Worm (Caenorhabditis elegans): ENCODE results near the gene mec-9.

mec-9 gene

DNA sequence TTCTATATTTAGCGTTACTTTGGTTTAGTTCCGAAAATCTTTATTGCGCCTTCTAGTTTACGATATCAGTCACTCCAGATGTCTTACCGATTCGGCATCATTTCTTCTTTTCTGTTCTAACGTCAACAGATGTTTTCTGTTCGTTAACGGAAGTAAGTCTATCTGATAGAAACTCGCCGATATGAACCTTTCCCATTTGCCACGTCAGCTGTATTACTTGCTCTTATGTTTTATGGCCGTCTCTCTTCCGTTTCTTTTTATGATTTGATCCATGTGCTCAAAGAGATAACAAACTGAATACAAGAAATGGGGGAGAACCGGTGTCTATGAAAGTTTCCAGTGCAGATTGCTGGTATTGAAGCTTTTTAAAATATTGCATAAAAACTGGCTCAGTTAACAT is 35.5 kb downstream of the mec-9 start, which contains the start of gene srab-26:
srab-26 (minus strand) TSS at position 101 of the 400 bp plus-strand sequence.
- TF ChIP-seq lin-54 (GFP tag; optimal IDR thresholded peaks at IDR 0.05) (no peak), lsl-1 (GFP tag; optimal IDR thresholded peaks at IDR 0.05) (no peak), attf-3 (GFP tag; conservative IDR thresholded peaks at IDR 0.05) (no peak), ZK185.1 (tag; optimal IDR thresholded peaks at IDR 0.05; ENCODE audit: poor library complexity, severe bottlenecking) (no peak)

DNA sequence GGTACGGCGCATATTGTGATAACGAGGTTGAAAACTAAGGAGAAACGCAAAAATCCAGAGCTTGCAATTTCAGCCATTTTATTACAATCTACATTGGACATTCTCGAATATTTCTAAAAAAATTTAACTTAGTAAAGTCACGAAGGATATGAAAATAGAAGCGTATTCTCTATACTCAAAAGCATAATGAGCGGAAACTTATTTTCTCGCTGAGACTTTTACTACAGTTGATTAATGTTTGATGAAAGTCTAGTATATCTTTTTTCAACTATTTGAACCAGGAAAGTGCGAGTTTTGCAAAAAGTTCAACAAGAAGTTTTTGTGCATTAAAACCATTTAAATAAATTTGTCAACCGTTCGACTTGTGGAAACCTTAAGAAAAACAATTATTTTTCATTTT is 43.6 kb downstream of the mec-9 start, which contains the start of gene srab-18:
srab-18 (minus strand) TSS at position 101 of the 400 bp plus-strand sequence.
- TF ChIP-seq F57A8.1 (GFP tag; optimal IDR thresholded peaks at IDR 0.05): no peak
- no peak for TF ChIP-seq repo-1 (tag; optimal IDR thresholded peaks at IDR 0.05)
- TF ChIP-seq F55B11.4 (tag; optimal IDR thresholded peaks at IDR 0.05; ENCODE audit: borderline replicate concordance, insufficient read depth): no peak
- TF ChIP-seq attf-3 (GFP tag; conservative IDR thresholded peaks at IDR 0.05): no peak
- TF ChIP-seq ztf-25 (GFP tag; IDR thresholded peaks at IDR 0.05): no peak
- TF ChIP-seq ets-4 (GFP tag; optimal IDR thresholded peaks at IDR 0.05): no peak
- no peak for TF ChIP-seq bed-1 (GFP tag; IDR thresholded peaks at IDR 0.05)
- no peak for TF ChIP-seq C06A6.2 (GFP tag; conservative IDR thresholded peaks at IDR 0.05)
- TF ChIP-seq hrde-1 (tag; optimal IDR thresholded peaks at IDR 0.05; ENCODE audit: borderline replicate concordance): no peak
- no peak for TF ChIP-seq nhr-90 (tag; optimal IDR thresholded peaks at IDR 0.05)
- TF ChIP-seq hsf-1 (GFP tag; IDR thresholded peaks at IDR 0.05): no peak
- no peak for TF ChIP-seq madf-8 (GFP tag; conservative IDR thresholded peaks at IDR 0.05)
- no peak for TF ChIP-seq ccch-3 (GFP tag; optimal IDR thresholded peaks at IDR 0.05)

DNA sequence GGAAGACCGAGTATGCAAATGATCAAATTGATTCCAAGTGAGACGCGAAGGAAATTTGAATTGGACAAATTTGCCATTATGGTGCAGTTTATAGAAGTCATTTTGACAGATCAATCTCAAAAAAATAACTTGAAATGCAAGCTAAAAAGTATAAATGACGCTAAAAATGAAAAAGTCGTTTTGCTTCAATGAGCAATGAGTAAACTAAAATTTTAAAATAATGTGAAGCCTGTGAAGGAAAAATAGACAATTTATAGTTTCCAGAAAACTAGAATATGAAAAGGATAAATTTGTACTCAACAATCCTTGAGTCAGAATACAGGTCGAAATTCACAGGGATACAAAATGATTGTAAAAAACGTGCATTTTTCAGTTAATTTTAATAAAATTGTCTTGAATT is 46.6 kb downstream of the mec-9 start, which contains the start of gene srab-17:
srab-17 (minus strand) TSS at position 101 of the 400 bp plus-strand sequence.
- TF ChIP-seq ztf-26 (tag; optimal IDR thresholded peaks at IDR 0.05) (no peak), snpc-1.1 (tag; optimal IDR thresholded peaks at IDR 0.05; ENCODE audit: insufficient read depth) (no peak), ceh-100 (GFP tag; IDR thresholded peaks at IDR 0.05) (no peak), Y56A3A.18 (GFP tag; IDR thresholded peaks at IDR 0.05) (no peak), K11D2.4 (GFP tag; IDR thresholded peaks at IDR 0.05) (no peak), lir-1 (GFP tag; conservative IDR thresholded peaks at IDR 0.05) (no peak)

DNA sequence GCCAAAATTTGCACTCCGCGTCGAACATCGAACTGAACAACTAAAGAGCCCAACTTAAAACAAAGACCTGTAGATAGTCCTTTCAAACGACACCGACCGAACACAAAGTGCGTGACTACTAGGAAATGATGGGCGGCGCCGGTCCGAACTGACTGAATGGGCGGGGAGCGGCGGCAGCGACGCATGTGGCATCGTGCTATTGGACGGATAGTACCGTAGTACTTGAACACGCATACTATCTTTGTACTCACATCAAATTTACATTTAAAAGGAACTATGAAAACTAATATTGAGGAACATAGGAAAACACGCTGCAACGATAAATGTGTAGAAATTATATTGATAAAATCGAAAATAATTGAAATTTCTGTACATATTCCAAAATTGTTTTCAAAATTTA is 54.6 kb downstream of the mec-9 start:
- TF ChIP-seq ceh-91 (GFP tag; IDR thresholded peaks at IDR 0.05): no peak
- TF ChIP-seq Y56A3A.18 (GFP tag; IDR thresholded peaks at IDR 0.05): no peak
- TF ChIP-seq let-607 (tag; optimal IDR thresholded peaks at IDR 0.05): no peak
- no peak for TF ChIP-seq zim-3 (tag; optimal IDR thresholded peaks at IDR 0.05)
- peak; percentile 92 for TF ChIP-seq nfyb-1 (GFP tag; IDR thresholded peaks at IDR 0.05)

DNA sequence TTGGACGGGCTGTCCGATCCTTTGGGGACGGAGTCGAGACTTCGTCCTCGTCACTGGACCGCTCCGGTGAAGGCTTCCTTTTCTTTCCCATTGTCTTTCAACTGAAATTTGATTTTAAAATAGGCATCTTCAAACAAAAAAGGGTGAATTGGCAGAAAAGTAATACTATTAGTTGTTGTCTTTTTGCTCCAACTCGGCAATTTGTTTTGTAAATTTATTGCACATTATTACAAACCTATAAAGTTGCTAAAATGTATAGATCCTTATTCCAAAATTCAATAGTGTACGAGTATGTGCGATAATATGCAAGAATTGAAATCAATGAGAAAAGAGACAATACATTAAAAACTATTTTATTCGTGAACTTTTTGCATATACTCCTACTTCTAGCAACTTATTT is 55.1 kb downstream of the mec-9 start, which contains the start of gene lsy-12:
lsy-12 (minus strand) TSS at position 101 of the 400 bp plus-strand sequence.
- TF ChIP-seq bed-1 (GFP tag; IDR thresholded peaks at IDR 0.05): no peak
- TF ChIP-seq snpc-3.4 (tag; optimal IDR thresholded peaks at IDR 0.05): no peak
- no peak for TF ChIP-seq F37B4.10 (GFP tag; IDR thresholded peaks at IDR 0.05)
- TF ChIP-seq attf-6 (GFP tag; IDR thresholded peaks at IDR 0.05): no peak
- TF ChIP-seq madf-10 (tag; optimal IDR thresholded peaks at IDR 0.05): no peak
- no peak for TF ChIP-seq ztf-3 (GFP tag; optimal IDR thresholded peaks at IDR 0.05)
- no peak for TF ChIP-seq lin-54 (GFP tag; optimal IDR thresholded peaks at IDR 0.05)
- TF ChIP-seq F55B11.4 (tag; optimal IDR thresholded peaks at IDR 0.05; ENCODE audit: borderline replicate concordance, insufficient read depth): no peak
- TF ChIP-seq bed-2 (GFP tag; IDR thresholded peaks at IDR 0.05): no peak
- no peak for TF ChIP-seq nhr-120 (GFP tag; IDR thresholded peaks at IDR 0.05)
- no peak for TF ChIP-seq madf-8 (GFP tag; conservative IDR thresholded peaks at IDR 0.05)
- TF ChIP-seq Y53F4B.3 (GFP tag; IDR thresholded peaks at IDR 0.05): no peak
- no peak for TF ChIP-seq rcor-1 (GFP tag; IDR thresholded peaks at IDR 0.05)

Data from whole organism, young adult.